Worm (Caenorhabditis elegans): ENCODE measurements around the gene hsp-1.

The hsp-1 gene

ce11 chrIV:17245200-17245599 lies 33.6 kb upstream of the hsp-1 start, which contains the start of gene ZK550.2 (continued):
- 0 out of 2 replicates have a peak, but pooled peaks have one; percentile 37 for TF ChIP-seq mcd-1 (GFP tag; IDR thresholded peaks at IDR 0.05)
- TF ChIP-seq ceh-27 (GFP tag; optimal IDR thresholded peaks at IDR 0.05), result no peak

- TF ChIP-seq C06A6.2 (GFP tag; conservative IDR thresholded peaks at IDR 0.05), result no peak
- TF ChIP-seq C17E4.6 (GFP tag; IDR thresholded peaks at IDR 0.05), result no peak
- TF ChIP-seq cebp-2 (GFP tag; IDR thresholded peaks at IDR 0.05), result no peak
- no peak for TF ChIP-seq ztf-22 (GFP tag; optimal IDR thresholded peaks at IDR 0.05)
These were observed 31.6 kb upstream of the hsp-1 start for ce11 chrIV:17247184-17247583.

ce11 chrIV:17248538-17248937 lies 30.2 kb upstream of the hsp-1 start:
- TF ChIP-seq bed-1 (GFP tag; IDR thresholded peaks at IDR 0.05), result no peak
- TF ChIP-seq mcd-1 (GFP tag; IDR thresholded peaks at IDR 0.05), result no peak
- no peak for TF ChIP-seq hrde-1 (tag; optimal IDR thresholded peaks at IDR 0.05; ENCODE audit: borderline replicate concordance)
- TF ChIP-seq lag-1 (GFP tag; IDR thresholded peaks at IDR 0.05), result no peak
- no peak for TF ChIP-seq unc-130 (GFP tag; optimal IDR thresholded peaks at IDR 0.05)
- no peak for TF ChIP-seq madf-3 (GFP tag; IDR thresholded peaks at IDR 0.05)
- no peak for TF ChIP-seq ceh-100 (GFP tag; IDR thresholded peaks at IDR 0.05)

ce11 chrIV:17249691-17250181 lies 29.0 kb upstream of the hsp-1 start, which contains the start of gene eelo-2:
Gene eelo-2, plus strand, starts transcription at chrIV:17250131.
- TF ChIP-seq T26A5.8 (tag; optimal IDR thresholded peaks at IDR 0.05) (no peak), nfyb-1 (GFP tag; IDR thresholded peaks at IDR 0.05) (peak; percentile 98), bed-2 (GFP tag; IDR thresholded peaks at IDR 0.05) (no peak), nhr-120 (GFP tag; IDR thresholded peaks at IDR 0.05) (0 out of 2 replicates have a peak, but pooled peaks have one; percentile 63), F22D6.2 (tag; optimal IDR thresholded peaks at IDR 0.05) (peak; percentile 89), hsf-1 (GFP tag; IDR thresholded peaks at IDR 0.05) (peak; percentile 93), tlf-1 (GFP tag; optimal IDR thresholded peaks at IDR 0.05) (peak; percentile 98), ZK185.1 (tag; optimal IDR thresholded peaks at IDR 0.05; ENCODE audit: poor library complexity, severe bottlenecking) (peak; percentile 96), sdz-38 (tag; optimal IDR thresholded peaks at IDR 0.05) (no peak), aptf-2 (GFP tag; conservative IDR thresholded peaks at IDR 0.05) (no peak), hrde-1 (tag; optimal IDR thresholded peaks at IDR 0.05; ENCODE audit: borderline replicate concordance) (peak; percentile 66), F52B5.7 (tag; optimal IDR thresholded peaks at IDR 0.05) (peak; percentile 79), F57A8.1 (GFP tag; optimal IDR thresholded peaks at IDR 0.05) (no peak), unc-130 (GFP tag; optimal IDR thresholded peaks at IDR 0.05) (peak; percentile 81), rec-8 (tag; optimal IDR thresholded peaks at IDR 0.05) (peak in 1 of 2 experiments; percentile 22), rpc-1 (optimal IDR thresholded peaks at IDR 0.05) (no peak), rpc-1 (tag; optimal IDR thresholded peaks at IDR 0.05) (no peak), egl-44 (GFP tag; IDR thresholded peaks at IDR 0.05) (peak; percentile 88), dpl-1 (GFP tag; optimal IDR thresholded peaks at IDR 0.05) (peak; percentile 97), ztf-28 (GFP tag; IDR thresholded peaks at IDR 0.05) (peak; percentile 52; the same call in 1 of the 2 replicates), nhr-179 (tag; optimal IDR thresholded peaks at IDR 0.05) (no peak), F33H1.4 (GFP tag; IDR thresholded peaks at IDR 0.05) (peak; percentile 80), F49E8.2 (tag; optimal IDR thresholded peaks at IDR 0.05; ENCODE audit: insufficient read depth) (peak; percentile 86), ceh-58 (GFP tag; IDR thresholded peaks at IDR 0.05) (no peak), lir-1 (GFP tag; conservative IDR thresholded peaks at IDR 0.05) (peak; percentile 95), B0019.2 (GFP tag; conservative IDR thresholded peaks at IDR 0.05) (peak; percentile 64), snpc-3.4 (tag; optimal IDR thresholded peaks at IDR 0.05) (peak; percentile 83), chd-7 (tag; optimal IDR thresholded peaks at IDR 0.05) (peak; percentile 86), lin-26 (GFP tag; IDR thresholded peaks at IDR 0.05) (peak; percentile 77), F10E7.11 (tag; optimal IDR thresholded peaks at IDR 0.05) (peak; percentile 12), zim-3 (tag; optimal IDR thresholded peaks at IDR 0.05) (peak; percentile 85), sptf-2 (GFP tag; optimal IDR thresholded peaks at IDR 0.05) (no peak), attf-5 (GFP tag; optimal IDR thresholded peaks at IDR 0.05) (peak; percentile 99)

Data from whole organism, young adult.